Fruit fly (Drosophila melanogaster) whole organism, adult: ENCODE measurements around the gene Snapin.

Experiments
- CG11617 ChIP-seq: fragments of 200-800 bp; sonication (Bioruptor generic); optimal IDR thresholded peaks from 2 replicates; lab custom pipeline; 2017; ENCODE audit warnings: mild to moderate bottlenecking, missing biosample characterization, missing genetic modification reagents, missing genetic modification characterization
- CG12768 ChIP-seq: fragments of 200-800 bp; sonication (Bioruptor generic); optimal IDR thresholded peaks from 2 replicates; lab custom pipeline; 2017; ENCODE audit warnings: missing biosample characterization, missing genetic modification characterization, mild to moderate bottlenecking, moderate library complexity, missing genetic modification reagents
- CG14711 ChIP-seq: fragments of 200-800 bp; sonication (Bioruptor generic); optimal IDR thresholded peaks from 2 replicates; lab custom pipeline; 2018; ENCODE audit warnings: missing biosample characterization, mild to moderate bottlenecking, missing genetic modification characterization, moderate library complexity
- CG1620 ChIP-seq: fragments of 200-800 bp; sonication (Bioruptor generic); optimal IDR thresholded peaks from 2 replicates; lab custom pipeline; 2016; ENCODE audit warnings: missing biosample characterization, missing genetic modification characterization
- CG33017 ChIP-seq: fragments of 200-800 bp; sonication (Bioruptor generic); optimal IDR thresholded peaks from 2 replicates; lab custom pipeline; 2018; ENCODE audit warnings: missing biosample characterization, mild to moderate bottlenecking, missing genetic modification characterization, moderate library complexity
- CG5204 ChIP-seq: fragments of 200-800 bp; sonication (Bioruptor generic); optimal IDR thresholded peaks from 2 replicates; lab custom pipeline; 2016; ENCODE audit warnings: missing biosample characterization, missing genetic modification characterization
- CG7045 ChIP-seq: fragments of 200-800 bp; sonication (Bioruptor generic); optimal IDR thresholded peaks from 2 replicates; lab custom pipeline; 2017; ENCODE audit warnings: missing biosample characterization, mild to moderate bottlenecking, missing genetic modification characterization
- CG7101 ChIP-seq: fragments of 200-800 bp; sonication (Bioruptor generic); optimal IDR thresholded peaks from 2 replicates; lab custom pipeline; 2018; ENCODE audit warnings: missing biosample characterization, mild to moderate bottlenecking, missing genetic modification characterization, moderate library complexity
- Clk ChIP-seq: fragments of 200-800 bp; sonication (Bioruptor generic); optimal IDR thresholded peaks from 2 replicates; lab custom pipeline; 2017; ENCODE audit warnings: missing biosample characterization, missing genetic modification characterization
- Crg-1 ChIP-seq: fragments of 200-800 bp; sonication (Bioruptor generic); optimal IDR thresholded peaks from 2 replicates; lab custom pipeline; 2016; ENCODE audit warnings: missing biosample characterization, missing genetic modification characterization
- Hr96 ChIP-seq: fragments of 200-800 bp; sonication (Bioruptor generic); optimal IDR thresholded peaks from 2 replicates; lab custom pipeline; 2016; ENCODE audit warnings: missing biosample characterization, missing genetic modification characterization
- Mnt ChIP-seq: fragments of 200-800 bp; sonication (Bioruptor generic); optimal IDR thresholded peaks from 2 replicates; lab custom pipeline; 2016; ENCODE audit warnings: missing biosample characterization, mild to moderate bottlenecking, missing genetic modification characterization
- bab1 ChIP-seq: fragments of 200-800 bp; sonication (Bioruptor generic); optimal IDR thresholded peaks from 3 replicates; lab custom pipeline; 2019; ENCODE audit warnings: missing biosample characterization, mild to moderate bottlenecking, missing genetic modification characterization, moderate library complexity
- cic ChIP-seq: fragments of 200-800 bp; sonication (Bioruptor generic); optimal IDR thresholded peaks from 2 replicates; lab custom pipeline; 2017; ENCODE audit warnings: missing biosample characterization, mild to moderate bottlenecking, missing genetic modification characterization, moderate library complexity
- cnc ChIP-seq, 2 experiments: fragments of >200 bp; optimal IDR thresholded peaks; 2 replicates each; lab custom pipeline; 2017
- kay ChIP-seq: fragments of 200-800 bp; sonication (Bioruptor generic); peaks from one replicate; lab custom pipeline; 2016; ENCODE audit warnings: missing biosample characterization, missing genetic modification characterization, borderline replicate concordance
- ovo ChIP-seq: fragments of 200-800 bp; sonication (Bioruptor generic); optimal IDR thresholded peaks from 2 replicates; lab custom pipeline; 2016; ENCODE audit warnings: missing biosample characterization, missing genetic modification characterization
- pad ChIP-seq: fragments of 200-800 bp; sonication (Bioruptor generic); optimal IDR thresholded peaks from 3 replicates; lab custom pipeline; 2017; ENCODE audit warnings: missing biosample characterization, missing genetic modification characterization, mild to moderate bottlenecking, moderate library complexity, missing genetic modification reagents
- tj ChIP-seq: fragments of 200-800 bp; sonication (Bioruptor generic); optimal IDR thresholded peaks from 3 replicates; lab custom pipeline; 2017; ENCODE audit warnings: missing biosample characterization, mild to moderate bottlenecking, missing genetic modification characterization, moderate library complexity
- toe ChIP-seq: fragments of 200-800 bp; sonication (Bioruptor generic); optimal IDR thresholded peaks from 2 replicates; lab custom pipeline; 2016; ENCODE audit warnings: missing biosample characterization, missing genetic modification characterization

Gene Snapin

dm6 chr2L:2759654-2760053 lies at the start of gene Snapin, which contains the start of the genes HemK2 and Tnpo-SR:
Snapin (minus strand) TSS chr2L:2759677.
HemK2 (minus strand) TSS chr2L:2759677.
Tnpo-SR (plus strand) TSS chr2L:2759924.
- TF ChIP-seq CG7101 (tag; lab: Kevin White, UChicago) (peak; percentile 96), Mnt (GFP tag; lab: Kevin White, UChicago) (peak; percentile 93), cic (GFP tag; lab: Kevin White, UChicago) (peak; percentile 72), cnc (optimal IDR thresholded peaks at IDR 0.05; lab: Kevin White, UChicago) (no peak), CG14711 (tag; lab: Kevin White, UChicago) (peak; percentile 96), CG33017 (tag; lab: Kevin White, UChicago) (peak; percentile 92), ovo (GFP tag; lab: Kevin White, UChicago) (peak; percentile 90), bab1 (GFP tag; lab: Kevin White, UChicago) (peak; percentile 97), CG11617 (GFP tag; lab: Kevin White, UChicago) (peak; percentile 93), kay (GFP tag; lab: Kevin White, UChicago) (no peak), Crg-1 (GFP tag; lab: Kevin White, UChicago) (peak; percentile 91), pad (GFP tag; lab: Kevin White, UChicago) (peak; percentile 84), CG5204 (no peak), CG1620 (GFP tag; lab: Kevin White, UChicago) (peak; percentile 95), CG12768 (GFP tag; lab: Kevin White, UChicago) (peak; percentile 94), Clk (GFP tag; lab: Kevin White, UChicago) (peak; percentile 90), tj (peak; percentile 79), toe (peak; percentile 97), Hr96 (GFP tag; lab: Kevin White, UChicago) (no peak), CG7045 (GFP tag; lab: Kevin White, UChicago) (peak; percentile 94)

dm6 chr2L:2808038-2808699 lies 48.7 kb upstream of the Snapin start:
- TF ChIP-seq CG33017 (tag; lab: Kevin White, UChicago) (peak; percentile 4), bab1 (GFP tag; lab: Kevin White, UChicago) (peak; percentile 4), Hr96 (GFP tag; lab: Kevin White, UChicago) (peak; percentile 24), CG7101 (tag; lab: Kevin White, UChicago) (peak; percentile 17), toe (peak; percentile 19), CG14711 (tag; lab: Kevin White, UChicago) (peak; percentile 21), CG7045 (GFP tag; lab: Kevin White, UChicago) (no peak), cic (GFP tag; lab: Kevin White, UChicago) (peak; percentile 63), Mnt (GFP tag; lab: Kevin White, UChicago) (peak; percentile 4), ovo (GFP tag; lab: Kevin White, UChicago) (no peak)

- TF ChIP-seq CG1620 (GFP tag; lab: Kevin White, UChicago) = no peak
Measured at dm6 chr2L:2807597-2807996, 48.1 kb upstream of the Snapin start.

- TF ChIP-seq CG14711 (tag; lab: Kevin White, UChicago) = no peak
- no peak for TF ChIP-seq Mnt (GFP tag; lab: Kevin White, UChicago)
- no peak for TF ChIP-seq CG1620 (GFP tag; lab: Kevin White, UChicago)
- TF ChIP-seq tj = no peak
Measured at dm6 chr2L:2806190-2806763, 46.8 kb upstream of the Snapin start.

dm6 chr2L:2804634-2805311 lies 45.3 kb upstream of the Snapin start, which contains the start of gene daw:
daw (plus strand) TSS chr2L:2805261.
- TF ChIP-seq CG12768 (GFP tag; lab: Kevin White, UChicago) = peak; percentile 42
- TF ChIP-seq CG7101 (tag; lab: Kevin White, UChicago) = no peak
- TF ChIP-seq toe = no peak
- TF ChIP-seq kay (GFP tag; lab: Kevin White, UChicago) = peak; percentile 36
- peak; percentile 18 for TF ChIP-seq Mnt (GFP tag; lab: Kevin White, UChicago)
- TF ChIP-seq Clk (GFP tag; lab: Kevin White, UChicago) = no peak
- peak; percentile 7 for TF ChIP-seq cic (GFP tag; lab: Kevin White, UChicago)

- no peak for TF ChIP-seq Clk (GFP tag; lab: Kevin White, UChicago)
- no peak for TF ChIP-seq CG7045 (GFP tag; lab: Kevin White, UChicago)
- no peak for TF ChIP-seq CG7101 (tag; lab: Kevin White, UChicago)
- no peak for TF ChIP-seq pad (GFP tag; lab: Kevin White, UChicago)
- no peak for TF ChIP-seq CG5204
- no peak for TF ChIP-seq cic (GFP tag; lab: Kevin White, UChicago)
- no peak for TF ChIP-seq Hr96 (GFP tag; lab: Kevin White, UChicago)
- no peak for TF ChIP-seq CG14711 (tag; lab: Kevin White, UChicago)
- TF ChIP-seq CG33017 (tag; lab: Kevin White, UChicago) = no peak
- TF ChIP-seq cnc (optimal IDR thresholded peaks at IDR 0.05; lab: Kevin White, UChicago) = no peak
- no peak for TF ChIP-seq CG1620 (GFP tag; lab: Kevin White, UChicago)
- no peak for TF ChIP-seq Crg-1 (GFP tag; lab: Kevin White, UChicago)
- no peak for TF ChIP-seq kay (GFP tag; lab: Kevin White, UChicago)
Measured at dm6 chr2L:2802527-2802926, 43.0 kb upstream of the Snapin start.
